Worm (Caenorhabditis elegans) whole organism, late embryonic: ENCODE measurements around the gene sri-45.

Experiments
- C38D4.7 ChIP-seq: fragments of 200-800 bp; sonication (Bioruptor generic); optimal IDR thresholded peaks from 2 replicates; lab custom pipeline; 2018; ENCODE audit warnings: mild to moderate bottlenecking, missing genetic modification characterization, moderate library complexity, missing compliant biosample characterization
- T23F11.4 ChIP-seq: fragments of 200-800 bp; sonication (Bioruptor generic); optimal IDR thresholded peaks from 2 replicates; lab custom pipeline; 2018; ENCODE audit warnings: mild to moderate bottlenecking, missing genetic modification characterization, missing compliant biosample characterization
- Y22D7AL.16 ChIP-seq: sonication (generic microtip); optimal IDR thresholded peaks from 2 replicates; lab custom pipeline; 2016; ENCODE audit warnings: missing genetic modification characterization, missing compliant biosample characterization
- ama-1 ChIP-seq: fragments of 150-350 bp; optimal IDR thresholded peaks from 2 replicates; lab custom pipeline; 2014
- ceh-18 ChIP-seq: sonication (generic microtip); optimal IDR thresholded peaks from 2 replicates; lab custom pipeline; 2016; ENCODE audit warnings: missing genetic modification characterization, missing compliant biosample characterization
- ceh-22 ChIP-seq: sonication (generic microtip); optimal IDR thresholded peaks from 2 replicates; lab custom pipeline; 2017; ENCODE audit warnings: missing biosample characterization, missing genetic modification characterization
- ceh-24 ChIP-seq: sonication (generic microtip); optimal IDR thresholded peaks from 2 replicates; lab custom pipeline; 2016; ENCODE audit warnings: mild to moderate bottlenecking, missing genetic modification characterization, missing compliant biosample characterization
- che-1 ChIP-seq: sonication (generic microtip); optimal IDR thresholded peaks from 2 replicates; lab custom pipeline; 2016; ENCODE audit warnings: mild to moderate bottlenecking, missing genetic modification characterization, missing compliant biosample characterization
- dmd-4 ChIP-seq: sonication (generic microtip); optimal IDR thresholded peaks from 2 replicates; lab custom pipeline; 2016; ENCODE audit warnings: borderline replicate concordance, missing genetic modification characterization, missing compliant biosample characterization
- dve-1 ChIP-seq: sonication (generic microtip); optimal IDR thresholded peaks from 2 replicates; lab custom pipeline; 2017; ENCODE audit warnings: antibody characterized with exemption, mild to moderate bottlenecking, missing genetic modification characterization, missing compliant biosample characterization
- elt-2 ChIP-seq: sonication (generic microtip); optimal IDR thresholded peaks from 2 replicates; lab custom pipeline; 2016; ENCODE audit warnings: missing genetic modification reagents, missing genetic modification characterization, missing compliant biosample characterization
- fax-1 ChIP-seq: sonication (generic microtip); optimal IDR thresholded peaks from 2 replicates; lab custom pipeline; 2016; ENCODE audit warnings: missing genotype, missing genetic modification characterization, missing compliant biosample characterization
- gmeb-2 ChIP-seq: sonication (generic microtip); optimal IDR thresholded peaks from 2 replicates; lab custom pipeline; 2016; ENCODE audit warnings: missing genetic modification characterization, inconsistent platforms, missing compliant biosample characterization
- hlh-15 ChIP-seq: sonication (generic microtip); optimal IDR thresholded peaks from 2 replicates; lab custom pipeline; 2016; ENCODE audit warnings: missing genetic modification characterization, missing compliant biosample characterization
- hlh-30 ChIP-seq: sonication (generic microtip); optimal IDR thresholded peaks from 2 replicates; lab custom pipeline; 2017; ENCODE audit warnings: antibody characterized with exemption, missing genetic modification characterization, missing compliant biosample characterization; ENCODE audit not compliant: insufficient read depth
- hlh-6 ChIP-seq: sonication (generic microtip); optimal IDR thresholded peaks from 2 replicates; lab custom pipeline; 2016; ENCODE audit warnings: missing genotype, missing genetic modification characterization, missing compliant biosample characterization
- lim-6 ChIP-seq: sonication (generic microtip); optimal IDR thresholded peaks from 2 replicates; lab custom pipeline; 2016; ENCODE audit warnings: missing genetic modification characterization, missing compliant biosample characterization
- madf-2 ChIP-seq: sonication (generic microtip); optimal IDR thresholded peaks from 2 replicates; lab custom pipeline; 2017; ENCODE audit warnings: missing genetic modification characterization, missing compliant biosample characterization
- mec-3 ChIP-seq: sonication (generic microtip); optimal IDR thresholded peaks from 2 replicates; lab custom pipeline; 2016; ENCODE audit warnings: borderline replicate concordance, missing genetic modification characterization, missing compliant biosample characterization
- npax-4 ChIP-seq: sonication (generic microtip); optimal IDR thresholded peaks from 2 replicates; lab custom pipeline; 2016; ENCODE audit warnings: missing genetic modification characterization, missing compliant biosample characterization
- pag-3 ChIP-seq: sonication (generic microtip); optimal IDR thresholded peaks from 2 replicates; lab custom pipeline; 2016; ENCODE audit warnings: missing compliant biosample characterization, missing genetic modification characterization, borderline replicate concordance
- pat-9 ChIP-seq: fragments of 200-800 bp; sonication (Bioruptor generic); optimal IDR thresholded peaks from 2 replicates; lab custom pipeline; 2018; ENCODE audit warnings: mild to moderate bottlenecking, missing genetic modification characterization, moderate library complexity, missing compliant biosample characterization
- pax-1 ChIP-seq: fragments of 150-350 bp; optimal IDR thresholded peaks from 2 replicates; lab custom pipeline; 2014; ENCODE audit warnings: missing biosample characterization, missing genetic modification characterization
- ref-2 ChIP-seq: sonication (generic microtip); optimal IDR thresholded peaks from 2 replicates; lab custom pipeline; 2016; ENCODE audit warnings: missing genetic modification characterization, missing compliant biosample characterization
- rnt-1 ChIP-seq: sonication (generic microtip); optimal IDR thresholded peaks from 2 replicates; lab custom pipeline; 2016; ENCODE audit warnings: missing genetic modification characterization, missing compliant biosample characterization
- sdc-2 ChIP-seq: sonication (generic microtip); optimal IDR thresholded peaks from 2 replicates; lab custom pipeline; 2016; ENCODE audit warnings: missing genotype, missing genetic modification characterization, missing compliant biosample characterization
- sox-4 ChIP-seq: sonication (generic microtip); optimal IDR thresholded peaks from 2 replicates; lab custom pipeline; 2017; ENCODE audit warnings: mild to moderate bottlenecking, missing genetic modification characterization, inconsistent platforms, missing compliant biosample characterization
- syd-9 ChIP-seq: sonication (generic microtip); optimal IDR thresholded peaks from 2 replicates; lab custom pipeline; 2016; ENCODE audit warnings: mild to moderate bottlenecking, missing genetic modification characterization, moderate library complexity, missing compliant biosample characterization
- ttx-3 ChIP-seq: sonication (generic microtip); optimal IDR thresholded peaks from 2 replicates; lab custom pipeline; 2016; ENCODE audit warnings: missing genetic modification reagents, missing genetic modification characterization, missing compliant biosample characterization
- unc-3 ChIP-seq, 2 experiments: fragments of 200-800 bp in 1 of 2; sonication (Bioruptor generic) in 1 of 2; sonication (generic microtip) in 1 of 2; conservative IDR thresholded peaks in 1 of 2; optimal IDR thresholded peaks in 1 of 2; 2 replicates each; pipeline versions ENCODE4 v1.3.6 to Lab custom; 2016 to 2022; ENCODE audit warnings: missing compliant biosample characterization in 2 of 2, missing genetic modification characterization in 2 of 2, missing genetic modification reagents in 1 of 2
- unc-42 ChIP-seq: sonication (generic microtip); optimal IDR thresholded peaks from 2 replicates; lab custom pipeline; 2016; ENCODE audit warnings: missing genotype, missing genetic modification characterization, missing compliant biosample characterization
- zip-5 ChIP-seq: sonication (generic microtip); optimal IDR thresholded peaks from 2 replicates; lab custom pipeline; 2016; ENCODE audit warnings: missing genetic modification characterization, missing compliant biosample characterization
- ztf-16 ChIP-seq: sonication (generic microtip); optimal IDR thresholded peaks from 2 replicates; lab custom pipeline; 2017; ENCODE audit warnings: missing genetic modification characterization, missing compliant biosample characterization

The sri-45 gene

ce11 chrII:667864-668263 lies 6.3 kb upstream of the sri-45 start:
- TF ChIP-seq C38D4.7 (GFP tag; lab: Kevin White, UChicago) = no peak
- no peak for TF ChIP-seq zip-5 (tag; lab: Kevin White, UChicago)
- TF ChIP-seq dve-1 = no peak
- no peak for TF ChIP-seq sox-4
- TF ChIP-seq ama-1 (lab: Kevin White, UChicago) = no peak
- no peak for TF ChIP-seq madf-2 (tag; lab: Kevin White, UChicago)
- TF ChIP-seq Y22D7AL.16 = no peak
- no peak for TF ChIP-seq rnt-1 (tag; lab: Kevin White, UChicago)
- no peak for TF ChIP-seq che-1 (tag; lab: Kevin White, UChicago)
- no peak for TF ChIP-seq gmeb-2 (tag; lab: Kevin White, UChicago)
- TF ChIP-seq hlh-15 (tag; lab: Kevin White, UChicago) = no peak
- no peak for TF ChIP-seq elt-2 (tag; lab: Kevin White, UChicago)
- TF ChIP-seq pax-1 (tag; lab: Kevin White, UChicago) = no peak
- TF ChIP-seq pat-9 (tag; lab: Kevin White, UChicago) = no peak
- TF ChIP-seq dmd-4 (tag; lab: Kevin White, UChicago) = no peak
- no peak for TF ChIP-seq ztf-16 (tag; lab: Kevin White, UChicago)
- TF ChIP-seq unc-42 (tag; lab: Kevin White, UChicago) = no peak

DNA sequence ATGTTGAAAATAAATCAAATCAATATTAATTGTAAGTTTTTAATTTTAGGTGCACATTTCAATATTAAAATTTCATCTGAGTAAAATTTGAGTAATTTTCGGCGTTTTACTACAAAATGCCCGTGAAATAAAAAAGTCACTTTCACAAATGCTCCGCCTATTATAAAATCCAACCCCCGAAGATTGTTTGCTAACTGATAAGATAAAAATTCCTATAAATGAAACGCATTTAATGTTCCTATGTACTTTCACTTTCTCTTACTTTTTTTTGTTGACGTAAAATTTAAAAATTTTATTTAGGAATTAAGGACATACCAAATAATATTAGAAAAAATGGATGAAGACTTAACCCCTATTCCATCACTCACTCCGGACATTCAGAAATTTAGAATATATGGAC lies 3.2 kb downstream of the sri-45 start, which contains the start of gene sdz-24:
Gene sdz-24, plus strand, starts transcription at position 301 of the 400 bp plus-strand sequence.
- TF ChIP-seq syd-9 (tag; lab: Kevin White, UChicago) = no peak
- TF ChIP-seq madf-2 (tag; lab: Kevin White, UChicago) = no peak
- TF ChIP-seq T23F11.4 (GFP tag; lab: Kevin White, UChicago) = no peak
- TF ChIP-seq fax-1 (tag; lab: Kevin White, UChicago) = no peak
- no peak for TF ChIP-seq pag-3 (tag; lab: Kevin White, UChicago)
- no peak for TF ChIP-seq lim-6 (tag; lab: Kevin White, UChicago)
- TF ChIP-seq ref-2 (tag; lab: Kevin White, UChicago) = no peak
- TF ChIP-seq hlh-30 = no peak
- TF ChIP-seq rnt-1 (tag; lab: Kevin White, UChicago) = no peak
- TF ChIP-seq gmeb-2 (tag; lab: Kevin White, UChicago) = no peak
- no peak for TF ChIP-seq pax-1 (tag; lab: Kevin White, UChicago)
- TF ChIP-seq npax-4 = no peak
- TF ChIP-seq sdc-2 (tag; lab: Kevin White, UChicago) = no peak
- TF ChIP-seq ztf-16 (tag; lab: Kevin White, UChicago) = no peak
- TF ChIP-seq hlh-15 (tag; lab: Kevin White, UChicago) = no peak
- no peak for TF ChIP-seq ceh-18 (tag; lab: Kevin White, UChicago)
- TF ChIP-seq unc-3 (GFP tag; conservative IDR thresholded peaks at IDR 0.05; lab: Robert Waterston, UW) = no peak
- TF ChIP-seq unc-3 (tag; optimal IDR thresholded peaks at IDR 0.05; lab: Kevin White, UChicago) = no peak
- no peak for TF ChIP-seq ceh-24 (tag; lab: Kevin White, UChicago)
- TF ChIP-seq, all 69 proteins: peak for 0

DNA sequence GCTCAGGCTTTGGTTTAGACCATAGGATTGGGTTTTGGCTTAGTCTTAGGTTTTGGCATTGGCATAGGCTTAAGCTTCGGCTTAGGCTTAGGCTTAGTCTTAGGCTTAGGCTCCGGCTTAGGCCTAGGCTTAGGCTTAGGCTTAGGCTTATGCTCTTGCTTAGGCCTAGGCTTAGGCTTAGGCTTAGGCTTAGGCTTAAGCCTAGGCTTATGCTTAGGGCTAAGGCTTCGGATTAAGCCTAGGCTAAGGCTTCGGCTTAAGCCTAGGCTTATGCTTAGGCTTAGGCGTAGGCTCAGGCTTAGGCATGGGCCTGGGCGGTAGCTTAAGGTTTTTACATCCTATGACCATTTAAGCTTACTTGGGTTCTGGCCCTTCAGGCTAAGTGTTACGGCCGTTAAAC lies 10.3 kb downstream of the sri-45 start:
- TF ChIP-seq ceh-22 (no peak), ttx-3 (tag; lab: Kevin White, UChicago) (no peak), mec-3 (tag; lab: Kevin White, UChicago) (peak; percentile 24), dve-1 (peak; percentile 79)

DNA sequence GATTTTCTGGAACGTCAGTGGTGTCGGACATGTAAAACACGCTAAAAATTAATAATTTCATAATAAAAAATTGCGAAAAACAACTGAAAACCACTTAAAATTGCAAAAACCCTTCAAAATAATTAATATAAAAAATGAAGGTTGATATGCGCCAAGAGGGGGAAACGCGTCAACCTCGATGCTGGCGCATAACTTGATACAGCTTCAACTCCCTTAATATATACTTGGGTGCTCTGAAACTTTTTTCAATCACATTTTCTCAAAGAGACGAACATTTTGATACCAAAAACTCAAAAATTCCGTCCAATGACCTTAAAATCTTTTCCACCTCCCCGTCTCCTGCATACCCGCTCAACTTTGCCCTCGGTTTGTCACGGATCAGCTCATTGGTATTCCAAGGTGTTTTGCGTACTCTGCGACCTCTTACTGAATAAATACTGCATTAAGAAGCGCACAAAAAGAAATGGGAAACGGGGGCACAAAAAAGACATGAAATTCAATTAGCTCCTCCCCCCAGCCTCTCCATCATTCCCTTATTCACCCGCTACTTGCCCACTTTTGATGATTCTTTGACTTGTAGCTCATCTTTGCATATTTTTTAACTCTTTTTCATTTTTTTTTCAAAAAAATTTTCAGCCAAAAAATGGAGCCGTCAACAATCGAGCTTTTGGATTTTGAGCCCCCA lies 11.1 kb downstream of the sri-45 start, which contains the start of the genes K07E8.7 and frpr-14:
Gene K07E8.7, minus strand, starts transcription at position 47 of the 685 bp plus-strand sequence.
Gene frpr-14, plus strand, starts transcription at position 635 of the 685 bp plus-strand sequence.
- TF ChIP-seq unc-42 (tag; lab: Kevin White, UChicago) (peak; percentile 27), hlh-6 (no peak)
- TF ChIP-seq, all 69 proteins: peak for 1
